Fruit fly (Drosophila melanogaster): ENCODE results near the gene CG7368.

The CG7368 gene

DNA sequence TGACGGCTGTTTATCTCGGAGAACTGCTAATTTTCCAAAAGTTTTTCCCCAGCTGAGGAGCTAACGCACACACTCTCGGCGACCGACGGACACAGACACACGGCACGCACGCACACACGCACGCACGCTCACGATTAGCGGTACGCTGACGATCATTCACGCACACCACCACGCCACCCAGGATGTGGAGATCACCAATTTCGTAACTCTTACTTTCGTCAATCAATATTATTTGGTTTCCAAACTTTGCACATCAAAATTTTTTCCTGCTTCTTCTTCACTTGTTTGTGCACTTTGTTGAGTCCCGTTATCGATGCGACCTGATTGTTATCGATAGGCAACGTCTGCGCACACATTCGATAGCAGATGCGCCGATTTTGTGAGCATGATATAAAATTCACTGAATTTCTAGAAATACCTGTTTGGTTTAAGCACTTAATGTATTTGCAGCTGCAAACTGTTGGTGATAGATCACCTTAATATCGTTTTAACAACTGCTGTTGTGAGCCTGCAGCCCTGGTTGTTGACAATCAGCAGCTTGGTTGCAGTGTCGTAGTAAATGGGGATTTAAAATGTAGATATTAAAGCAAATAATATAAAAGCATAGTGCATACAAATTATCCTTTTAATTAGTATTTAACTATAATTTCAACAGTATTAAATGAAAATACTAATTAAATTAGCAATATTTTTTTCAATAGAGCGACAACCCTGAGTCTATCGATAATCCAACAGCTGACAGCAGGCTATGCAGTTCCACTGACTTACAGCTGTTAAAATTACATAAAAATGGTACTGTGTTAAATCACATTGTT, 34.8 kb upstream of the CG7368 start, which contains the start of the genes CG7394 and Mob2 (continued):
- peak; percentile 86 for TF ChIP-seq vnd (GFP tag; IDR thresholded peaks at IDR 0.05; ENCODE audit: partially characterized antibody)
- peak; percentile 89 for TF ChIP-seq mam (GFP tag; optimal IDR thresholded peaks at IDR 0.05)
- no peak for TF ChIP-seq CG8478 (optimal IDR thresholded peaks at IDR 0.05)
- TF ChIP-seq onecut (GFP tag; IDR thresholded peaks at IDR 0.05), result peak; percentile 65
- TF ChIP-seq klu (GFP tag; IDR thresholded peaks at IDR 0.05), result peak; percentile 80
- TF ChIP-seq gro (GFP tag; optimal IDR thresholded peaks at IDR 0.05), result peak; percentile 80
- no peak for TF ChIP-seq Doc2 (GFP tag; IDR thresholded peaks at IDR 0.05)
- peak; percentile 58 for TF ChIP-seq CG9876 (GFP tag; optimal IDR thresholded peaks at IDR 0.05)
- TF ChIP-seq Mrtf (GFP tag; IDR thresholded peaks at IDR 0.05), result peak; percentile 78
- peak; percentile 63 for TF ChIP-seq CG1529 (GFP tag; optimal IDR thresholded peaks at IDR 0.05)
- peak; percentile 62 for TF ChIP-seq CG17802 (tag; optimal IDR thresholded peaks at IDR 0.05)
- TF ChIP-seq CG5953 (GFP tag; IDR thresholded peaks at IDR 0.05), result peak; percentile 82
- peak; percentile 92 for TF ChIP-seq Sin3A (optimal IDR thresholded peaks at IDR 0.05)
- peak; percentile 77 for TF ChIP-seq bbx (GFP tag; IDR thresholded peaks at IDR 0.05; ENCODE audit: partially characterized antibody)
- TF ChIP-seq BEAF-32 (GFP tag; optimal IDR thresholded peaks at IDR 0.05), result peak; percentile 91
- TF ChIP-seq CG10431 (GFP tag; optimal IDR thresholded peaks at IDR 0.05), result peak; percentile 44
- peak; percentile 84 to 93 for TF ChIP-seq dpn (GFP tag; optimal IDR thresholded peaks at IDR 0.05)

DNA sequence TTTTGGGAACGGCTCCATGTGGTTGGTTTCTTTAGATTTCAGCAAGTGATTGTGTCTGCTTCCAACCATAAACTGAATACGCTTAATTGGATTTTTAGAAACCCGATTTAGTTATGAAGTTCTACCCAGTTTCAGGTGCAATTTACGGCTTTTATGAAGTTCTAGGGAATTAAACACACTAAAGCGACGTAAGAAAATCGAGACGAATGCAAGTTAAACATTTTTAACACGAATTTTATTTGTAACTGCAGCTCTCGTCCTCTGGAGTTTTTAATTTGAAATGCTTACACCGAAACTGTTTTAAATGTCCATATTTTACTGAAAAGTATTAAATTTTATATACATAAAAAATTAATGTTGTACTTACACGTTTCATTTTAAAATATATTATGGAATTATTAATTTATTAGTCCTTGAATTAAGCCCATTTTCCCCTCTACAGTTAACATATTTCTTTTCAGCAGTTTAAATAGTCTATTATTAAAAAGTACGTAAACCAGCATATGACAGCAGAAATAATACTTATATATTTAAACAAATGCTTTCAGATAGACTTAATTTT, 32.9 kb upstream of the CG7368 start, which contains the start of the genes CG46412 and CG33267:
TSS of gene CG46412 (minus strand) at position 101 of the 562 bp plus-strand sequence.
TSS of gene CG33267 (plus strand) at position 512 of the 562 bp plus-strand sequence.
- TF ChIP-seq sens-2 (GFP tag; IDR thresholded peaks at IDR 0.05), result no peak
- no peak for TF ChIP-seq lilli (GFP tag; optimal IDR thresholded peaks at IDR 0.05)
- TF ChIP-seq sens (GFP tag), result peak; percentile 30
- TF ChIP-seq Sry-β (GFP tag; optimal IDR thresholded peaks at IDR 0.05), result no peak
- TF ChIP-seq CG34376 (GFP tag; optimal IDR thresholded peaks at IDR 0.05), result no peak
- TF ChIP-seq Doc3 (GFP tag; IDR thresholded peaks at IDR 0.05; ENCODE audit: partially characterized antibody), result no peak
- no peak for TF ChIP-seq Ada2b (GFP tag; IDR thresholded peaks at IDR 0.05)
- no peak for TF ChIP-seq Atf3 (GFP tag; optimal IDR thresholded peaks at IDR 0.05)

DNA sequence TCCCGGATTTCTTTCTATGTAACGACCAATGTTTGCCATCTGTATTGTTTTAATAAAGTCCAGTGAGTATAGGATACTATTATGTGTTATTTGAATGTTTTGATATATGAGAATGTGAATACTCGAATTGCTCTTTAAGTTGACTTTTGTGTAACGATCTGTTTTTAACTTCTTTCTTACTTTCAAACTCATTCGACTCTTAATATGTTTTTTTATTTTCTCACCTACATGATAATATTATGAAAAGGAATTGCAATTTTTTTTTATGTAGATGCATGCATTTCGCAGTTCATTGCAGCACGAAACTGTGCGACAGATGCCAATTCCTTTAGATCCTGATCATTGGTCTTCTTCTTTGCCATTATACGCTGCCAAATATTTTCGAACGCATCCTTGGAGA, 22.4 kb upstream of the CG7368 start, which contains the start of gene CG33490:
TSS of gene CG33490 (minus strand) at position 101 of the 400 bp plus-strand sequence.
- no peak for TF ChIP-seq CG16779 (GFP tag; IDR thresholded peaks at IDR 0.05)
- TF ChIP-seq CG8359 (GFP tag; optimal IDR thresholded peaks at IDR 0.05; ENCODE audit: borderline replicate concordance), result no peak
- no peak for TF ChIP-seq CG8089 (GFP tag; optimal IDR thresholded peaks at IDR 0.05)
- TF ChIP-seq CG4404 (GFP tag; IDR thresholded peaks at IDR 0.05), result no peak
- no peak for TF ChIP-seq CG34422 (GFP tag; IDR thresholded peaks at IDR 0.05)
- TF ChIP-seq wek (GFP tag; optimal IDR thresholded peaks at IDR 0.05), result no peak
- TF ChIP-seq CG9932 (GFP tag; IDR thresholded peaks at IDR 0.05), result no peak
- TF ChIP-seq Optix (GFP tag; IDR thresholded peaks at IDR 0.05), result no peak
- no peak for TF ChIP-seq CG1529 (GFP tag; optimal IDR thresholded peaks at IDR 0.05)
- TF ChIP-seq ac (GFP tag; optimal IDR thresholded peaks at IDR 0.05), result no peak
- TF ChIP-seq CG8290 (GFP tag; optimal IDR thresholded peaks at IDR 0.05), result no peak
- no peak for TF ChIP-seq CG8290 (tag; optimal IDR thresholded peaks at IDR 0.05)
- no peak for TF ChIP-seq yki (optimal IDR thresholded peaks at IDR 0.05)
- TF ChIP-seq abd-A (tag; optimal IDR thresholded peaks at IDR 0.05), result no peak
- TF ChIP-seq Sox100B (GFP tag; optimal IDR thresholded peaks at IDR 0.05), result no peak
- TF ChIP-seq dmrt99B (tag; optimal IDR thresholded peaks at IDR 0.05), result no peak
- TF ChIP-seq scrt (GFP tag; optimal IDR thresholded peaks at IDR 0.05), result no peak
- no peak for TF ChIP-seq unc-4 (GFP tag; IDR thresholded peaks at IDR 0.05; ENCODE audit: partially characterized antibody)
- TF ChIP-seq CG14050 (GFP tag; IDR thresholded peaks at IDR 0.05), result no peak

Measured in whole organism, embryonic.